Worm (Caenorhabditis elegans): ENCODE measurements around the gene trm-2A.

ce11 chrV:893437-894018 lies 11.2 kb upstream of the trm-2A start, which contains the start of the genes srlf-23 and srlf-20:
- TF ChIP-seq unc-62 (GFP tag; optimal IDR thresholded peaks at IDR 0.05 in 1 of 2) (no peak), unc-62 (tag; optimal IDR thresholded peaks at IDR 0.05) (no peak), snpc-1.2 (GFP tag; IDR thresholded peaks at IDR 0.05) (no peak), ztf-11 (tag; optimal IDR thresholded peaks at IDR 0.05) (no peak), nhr-28 (tag; optimal IDR thresholded peaks at IDR 0.05) (no peak)
